Worm (Caenorhabditis elegans) whole organism, L1 larva: ENCODE results near the gene lin-8.
A peak's percentile ranks its signal among the peaks of the same experiment; 100 is the strongest.

ENCODE experiments used
- C16A3.4 ChIP-seq: fragments of 150-350 bp; optimal IDR thresholded peaks from 2 replicates; lab custom pipeline; 2014; ENCODE audit warnings: missing biosample characterization, missing genetic modification characterization
- C34B4.2 ChIP-seq: sonication (generic microtip); optimal IDR thresholded peaks from 2 replicates; lab custom pipeline; 2017; ENCODE audit warnings: mild to moderate bottlenecking, missing genetic modification characterization, missing compliant biosample characterization
- F16B12.6 ChIP-seq: fragments of 150-350 bp; optimal IDR thresholded peaks from 2 replicates; lab custom pipeline; 2014; ENCODE audit warnings: missing biosample characterization, missing genetic modification characterization
- aha-1 ChIP-seq: fragments of 150-350 bp; optimal IDR thresholded peaks from 2 replicates; lab custom pipeline; 2014; ENCODE audit warnings: missing biosample characterization, missing genetic modification characterization
- blmp-1 ChIP-seq: fragments of 150-350 bp; optimal IDR thresholded peaks from 2 replicates; lab custom pipeline; 2014; ENCODE audit warnings: missing biosample characterization, missing genetic modification characterization
- ceh-63 ChIP-seq: fragments of 200-800 bp; sonication (Bioruptor generic); optimal IDR thresholded peaks from 2 replicates; lab custom pipeline; 2018; ENCODE audit warnings: mild to moderate bottlenecking, missing genetic modification characterization, missing compliant biosample characterization
- ceh-8 ChIP-seq: fragments of 200-800 bp; sonication (Bioruptor generic); optimal IDR thresholded peaks from 2 replicates; lab custom pipeline; 2018; ENCODE audit warnings: mild to moderate bottlenecking, missing genetic modification characterization, moderate library complexity, missing compliant biosample characterization
- ceh-82 ChIP-seq, 3 experiments: fragments of 150-350 bp in 1 of 3; sonication (generic microtip) in 2 of 3; optimal IDR thresholded peaks; 2 replicates each; lab custom pipeline; 2014 to 2017; ENCODE audit warnings: missing biosample characterization in 3 of 3, missing genetic modification characterization in 3 of 3
- ceh-88 ChIP-seq: fragments of 200-800 bp; sonication (Bioruptor generic); IDR thresholded peaks from 2 replicates; pipeline ENCODE4 v1.3.6; 2022; ENCODE audit warnings: missing genetic modification characterization, missing compliant biosample characterization
- ceh-90 ChIP-seq: sonication (generic microtip); optimal IDR thresholded peaks from 2 replicates; lab custom pipeline; 2016; ENCODE audit warnings: missing genetic modification characterization, missing compliant biosample characterization
- dpl-1 ChIP-seq, 3 experiments: fragments of 150-350 bp in 2 of 3; sonication (generic microtip) in 1 of 3; optimal IDR thresholded peaks; 2 replicates each; lab custom pipeline; 2014 to 2017; ENCODE audit warnings: missing biosample characterization in 3 of 3, missing genetic modification characterization in 3 of 3, missing genetic modification reagents in 3 of 3
- dsc-1 ChIP-seq: sonication (generic microtip); optimal IDR thresholded peaks from 2 replicates; lab custom pipeline; 2016; ENCODE audit warnings: mild to moderate bottlenecking, missing genetic modification characterization, missing compliant biosample characterization
- efl-1 ChIP-seq, 4 experiments: fragments of 150-350 bp; optimal IDR thresholded peaks in 3 of 4; peaks in 1 of 4; 1 replicate in 1 of 4; 2 replicates in 3 of 4; lab custom pipeline; 2014; ENCODE audit warnings: missing biosample characterization in 2 of 4, missing genetic modification characterization in 2 of 4, missing genetic modification reagents in 2 of 4
- efl-3 ChIP-seq: fragments of 200-800 bp; sonication (Bioruptor generic); optimal IDR thresholded peaks from 2 replicates; lab custom pipeline; 2018; ENCODE audit warnings: mild to moderate bottlenecking, missing genetic modification characterization, missing compliant biosample characterization
- egl-13 ChIP-seq: sonication (generic microtip); optimal IDR thresholded peaks from 2 replicates; lab custom pipeline; 2016; ENCODE audit warnings: missing genotype, missing genetic modification reagents, missing genetic modification characterization, missing compliant biosample characterization
- egl-27 ChIP-seq, 2 experiments: fragments of 150-350 bp in 1 of 2; sonication (generic microtip); optimal IDR thresholded peaks; 3 replicates each; lab custom pipeline; 2017 to 2018; ENCODE audit warnings: missing biosample characterization in 2 of 2, missing genetic modification characterization in 2 of 2, missing genetic modification reagents in 2 of 2
- elt-2 ChIP-seq: sonication (generic microtip); optimal IDR thresholded peaks from 2 replicates; lab custom pipeline; 2016; ENCODE audit warnings: missing genetic modification characterization, mild to moderate bottlenecking, inconsistent platforms, missing compliant biosample characterization, missing genetic modification reagents
- elt-3 ChIP-seq, 6 experiments: fragments of 150-350 bp in 1 of 6; sonication (generic microtip); optimal IDR thresholded peaks; 2 replicates each; lab custom pipeline; 2017 to 2018; ENCODE audit warnings: missing biosample characterization in 6 of 6, missing genetic modification characterization in 6 of 6, inconsistent platforms in 1 of 6
- ets-5 ChIP-seq: fragments of 200-800 bp; sonication (Bioruptor generic); IDR thresholded peaks from 2 replicates; pipeline ENCODE4 v1.3.6; 2022; ENCODE audit warnings: missing genetic modification characterization, missing compliant biosample characterization
- fkh-10 ChIP-seq: sonication (generic microtip); optimal IDR thresholded peaks from 2 replicates; lab custom pipeline; 2017; ENCODE audit warnings: missing biosample characterization, missing genetic modification reagents, missing genetic modification characterization
- fkh-8 ChIP-seq: sonication (generic microtip); optimal IDR thresholded peaks from 2 replicates; lab custom pipeline; 2016; ENCODE audit warnings: mild to moderate bottlenecking, missing genetic modification characterization, missing compliant biosample characterization
- hlh-4 ChIP-seq: sonication (generic microtip); optimal IDR thresholded peaks from 2 replicates; lab custom pipeline; 2016; ENCODE audit warnings: mild to moderate bottlenecking, missing genetic modification characterization, missing compliant biosample characterization
- hpl-2 ChIP-seq: fragments of 150-350 bp; optimal IDR thresholded peaks from 2 replicates; lab custom pipeline; 2014; ENCODE audit warnings: missing biosample characterization, missing genetic modification reagents, missing genetic modification characterization
- irx-1 ChIP-seq: sonication (generic microtip); optimal IDR thresholded peaks from 2 replicates; lab custom pipeline; 2016; ENCODE audit warnings: missing genetic modification characterization, missing compliant biosample characterization
- jun-1 ChIP-seq: fragments of 150-350 bp; optimal IDR thresholded peaks from 2 replicates; lab custom pipeline; 2014; ENCODE audit warnings: missing biosample characterization, missing genetic modification reagents, missing genetic modification characterization
- lin-14 ChIP-seq: fragments of 200-800 bp; sonication (Bioruptor generic); optimal IDR thresholded peaks from 2 replicates; lab custom pipeline; 2018; ENCODE audit warnings: mild to moderate bottlenecking, missing genetic modification characterization, moderate library complexity, missing compliant biosample characterization
- lin-15B ChIP-seq: fragments of 150-350 bp; sonication (generic microtip); optimal IDR thresholded peaks from 3 replicates; lab custom pipeline; 2014; ENCODE audit warnings: missing biosample characterization, missing genetic modification characterization
- lin-35 ChIP-seq, 2 experiments: fragments of 150-350 bp; optimal IDR thresholded peaks; 2 replicates each; lab custom pipeline; 2014; ENCODE audit warnings: missing biosample characterization in 2 of 2, missing genetic modification characterization in 2 of 2, missing genetic modification reagents in 2 of 2
- lir-3 ChIP-seq: sonication (generic microtip); optimal IDR thresholded peaks from 2 replicates; lab custom pipeline; 2016; ENCODE audit warnings: mild to moderate bottlenecking, missing genetic modification characterization, moderate library complexity, missing compliant biosample characterization; ENCODE audit not compliant: poor library complexity
- mef-2 ChIP-seq: fragments of 150-350 bp; optimal IDR thresholded peaks from 2 replicates; lab custom pipeline; 2014; ENCODE audit warnings: missing biosample characterization, missing genetic modification characterization
- nhr-12 ChIP-seq: sonication (generic microtip); optimal IDR thresholded peaks from 2 replicates; lab custom pipeline; 2017; ENCODE audit warnings: missing biosample characterization, missing genetic modification characterization
- nhr-20 ChIP-seq: sonication (generic microtip); optimal IDR thresholded peaks from 2 replicates; lab custom pipeline; 2016; ENCODE audit warnings: mild to moderate bottlenecking, missing genetic modification characterization, missing compliant biosample characterization
- nhr-28 ChIP-seq: fragments of 150-350 bp; optimal IDR thresholded peaks from 2 replicates; lab custom pipeline; 2014; ENCODE audit warnings: missing biosample characterization, missing genetic modification characterization
- nhr-47 ChIP-seq: sonication (generic microtip); optimal IDR thresholded peaks from 2 replicates; lab custom pipeline; 2016; ENCODE audit warnings: mild to moderate bottlenecking, missing genetic modification characterization, moderate library complexity, missing compliant biosample characterization
- nhr-71 ChIP-seq: sonication (generic microtip); optimal IDR thresholded peaks from 2 replicates; lab custom pipeline; 2016; ENCODE audit warnings: mild to moderate bottlenecking, missing genetic modification characterization, moderate library complexity, missing compliant biosample characterization
- nhr-77 ChIP-seq: fragments of 150-350 bp; optimal IDR thresholded peaks from 2 replicates; lab custom pipeline; 2014; ENCODE audit warnings: missing biosample characterization, missing genetic modification characterization
- nhr-84 ChIP-seq: sonication (generic microtip); optimal IDR thresholded peaks from 2 replicates; lab custom pipeline; 2017; ENCODE audit warnings: missing biosample characterization, missing genetic modification characterization
- pag-3 ChIP-seq: sonication (generic microtip); optimal IDR thresholded peaks from 2 replicates; lab custom pipeline; 2017; ENCODE audit warnings: missing genetic modification characterization, mild to moderate bottlenecking, missing compliant biosample characterization, antibody characterized with exemption, borderline replicate concordance; ENCODE audit not compliant: insufficient read depth
- pax-3 ChIP-seq: fragments of 200-800 bp; sonication (Bioruptor generic); optimal IDR thresholded peaks from 2 replicates; lab custom pipeline; 2018; ENCODE audit warnings: mild to moderate bottlenecking, missing genetic modification characterization, moderate library complexity, missing compliant biosample characterization
- rnt-1 ChIP-seq: sonication (generic microtip); optimal IDR thresholded peaks from 2 replicates; lab custom pipeline; 2016; ENCODE audit warnings: mild to moderate bottlenecking, missing genetic modification characterization, moderate library complexity, missing compliant biosample characterization
- snpc-4 ChIP-seq: fragments of 150-350 bp; optimal IDR thresholded peaks from 2 replicates; lab custom pipeline; 2014; ENCODE audit warnings: missing biosample characterization, missing genetic modification characterization
- snu-23 ChIP-seq: sonication (generic microtip); optimal IDR thresholded peaks from 2 replicates; lab custom pipeline; 2016; ENCODE audit warnings: missing genetic modification characterization, missing compliant biosample characterization
- sox-4 ChIP-seq: sonication (generic microtip); optimal IDR thresholded peaks from 2 replicates; lab custom pipeline; 2016; ENCODE audit warnings: missing genetic modification characterization, missing compliant biosample characterization
- sptf-1 ChIP-seq: fragments of 150-350 bp; optimal IDR thresholded peaks from 2 replicates; lab custom pipeline; 2014; ENCODE audit warnings: missing biosample characterization, missing genetic modification characterization
- swsn-7 ChIP-seq: sonication (generic microtip); optimal IDR thresholded peaks from 2 replicates; lab custom pipeline; 2016; ENCODE audit warnings: missing genetic modification characterization, missing compliant biosample characterization
- tbx-2 ChIP-seq: sonication (generic microtip); optimal IDR thresholded peaks from 2 replicates; lab custom pipeline; 2016; ENCODE audit warnings: missing genetic modification characterization, missing compliant biosample characterization
- unc-30 ChIP-seq: sonication (generic microtip); optimal IDR thresholded peaks from 2 replicates; lab custom pipeline; 2017; ENCODE audit warnings: missing biosample characterization, missing genetic modification characterization
- unc-62 ChIP-seq: fragments of 150-350 bp; optimal IDR thresholded peaks from 2 replicates; lab custom pipeline; 2014; ENCODE audit warnings: missing biosample characterization, missing genetic modification reagents, missing genetic modification characterization
- unc-98 ChIP-seq: fragments of 200-800 bp; sonication (Bioruptor generic); IDR thresholded peaks from 2 replicates; pipeline ENCODE4 v1.3.6; 2022; ENCODE audit warnings: missing genetic modification characterization, missing compliant biosample characterization
- zag-1 ChIP-seq: fragments of 150-350 bp; optimal IDR thresholded peaks from 2 replicates; lab custom pipeline; 2014; ENCODE audit warnings: missing biosample characterization, missing genetic modification characterization
- zip-4 ChIP-seq: fragments of 200-800 bp; sonication (Bioruptor generic); optimal IDR thresholded peaks from 2 replicates; lab custom pipeline; 2018; ENCODE audit warnings: mild to moderate bottlenecking, missing genetic modification characterization, moderate library complexity, missing compliant biosample characterization
- ztf-11 ChIP-seq, 2 experiments: sonication (generic microtip); optimal IDR thresholded peaks; 2 replicates each; lab custom pipeline; 2016 to 2017; ENCODE audit warnings: missing genetic modification characterization in 2 of 2, missing biosample characterization in 1 of 2, missing compliant biosample characterization in 1 of 2
- ztf-4 ChIP-seq: fragments of 150-350 bp; optimal IDR thresholded peaks from 2 replicates; lab custom pipeline; 2014; ENCODE audit warnings: missing biosample characterization, missing genetic modification characterization

The lin-8 gene

DNA sequence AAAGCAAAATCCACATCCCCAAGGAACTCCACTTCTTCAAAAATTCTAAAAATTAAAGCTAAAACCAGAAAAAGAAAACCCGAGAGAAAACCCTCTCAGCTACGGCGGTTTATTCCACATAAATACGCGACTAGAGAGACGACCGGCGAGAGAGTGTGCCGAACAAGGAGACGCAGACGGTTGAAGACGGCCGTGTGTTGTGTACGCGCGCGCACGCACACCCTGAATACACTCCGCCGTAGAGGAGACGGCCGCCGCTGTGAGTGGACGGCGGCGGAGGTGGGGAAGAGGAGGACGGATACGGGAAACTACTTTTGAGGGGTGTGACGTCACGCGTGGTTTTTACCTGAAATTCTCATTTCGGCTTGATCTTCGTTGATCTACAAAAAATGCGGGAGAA lies 2.0 kb upstream of the lin-8 start:
- TF ChIP-seq F16B12.6 (tag; lab: Kevin White, UChicago) (no peak), egl-13 (no peak), nhr-28 (tag; lab: Kevin White, UChicago) (no peak), fkh-8 (tag; lab: Kevin White, UChicago) (peak; percentile 30), ceh-63 (GFP tag; lab: Kevin White, UChicago) (no peak), zip-4 (no peak), mef-2 (tag; lab: Kevin White, UChicago) (no peak), efl-1 (optimal IDR thresholded peaks at IDR 0.05; lab: Kevin White, UChicago) (peak; percentile 15 to 17), efl-1 (GFP tag; optimal IDR thresholded peaks at IDR 0.05 in 1 of 2; lab: Kevin White, UChicago) (peak in 1 of 2 experiments; percentile 82), lin-35 (GFP tag; optimal IDR thresholded peaks at IDR 0.05; lab: Kevin White, UChicago) (peak in 1 of 2 experiments; percentile 17), snu-23 (peak; percentile 55), unc-98 (GFP tag; lab: Robert Waterston, UW) (no peak), nhr-20 (tag; lab: Kevin White, UChicago) (peak; percentile 33), blmp-1 (tag; lab: Kevin White, UChicago) (no peak), jun-1 (tag; lab: Kevin White, UChicago) (no peak), lin-15B (tag; lab: Kevin White, UChicago) (no peak), elt-2 (no peak), unc-62 (no peak), pax-3 (tag; lab: Kevin White, UChicago) (no peak), zag-1 (tag; lab: Kevin White, UChicago) (no peak), hlh-4 (tag; lab: Kevin White, UChicago) (no peak), elt-3 (tag; optimal IDR thresholded peaks at IDR 0.05; lab: Kevin White, UChicago) (no peak), sptf-1 (tag; lab: Kevin White, UChicago) (no peak), sox-4 (tag; lab: Kevin White, UChicago) (no peak), ceh-8 (GFP tag; lab: Kevin White, UChicago) (no peak), nhr-84 (tag; lab: Kevin White, UChicago) (no peak), snpc-4 (tag; lab: Kevin White, UChicago) (no peak), irx-1 (tag; lab: Kevin White, UChicago) (no peak), lin-14 (GFP tag; lab: Kevin White, UChicago) (peak; percentile 67), nhr-12 (tag; lab: Kevin White, UChicago) (no peak), C16A3.4 (tag; lab: Kevin White, UChicago) (no peak), fkh-10 (GFP tag; lab: Kevin White, UChicago) (no peak), unc-30 (no peak), nhr-71 (tag; lab: Kevin White, UChicago) (peak; percentile 36), efl-3 (no peak), nhr-47 (tag; lab: Kevin White, UChicago) (peak; percentile 47), ztf-11 (tag; optimal IDR thresholded peaks at IDR 0.05; lab: Kevin White, UChicago) (peak in 1 of 2 experiments; percentile 6), tbx-2 (tag; lab: Kevin White, UChicago) (peak; percentile 38), egl-27 (tag; optimal IDR thresholded peaks at IDR 0.05; lab: Kevin White, UChicago) (no peak), dpl-1 (GFP tag; optimal IDR thresholded peaks at IDR 0.05; lab: Kevin White, UChicago) (peak in 1 of 3 experiments; percentile 5), ceh-88 (GFP tag; lab: Robert Waterston, UW) (no peak), swsn-7 (peak; percentile 39), hpl-2 (GFP tag; lab: Kevin White, UChicago) (no peak), nhr-77 (tag; lab: Kevin White, UChicago) (no peak), lir-3 (tag; lab: Kevin White, UChicago) (no peak), dsc-1 (tag; lab: Kevin White, UChicago) (peak; percentile 12), ets-5 (no peak), ztf-4 (tag; lab: Kevin White, UChicago) (no peak), rnt-1 (peak; percentile 35), C34B4.2 (no peak), pag-3 (tag; lab: Kevin White, UChicago) (no peak), ceh-90 (tag; lab: Kevin White, UChicago) (no peak), aha-1 (no peak), ceh-82 (tag; optimal IDR thresholded peaks at IDR 0.05; lab: Kevin White, UChicago) (peak in 1 of 3 experiments; percentile 28)
